Fruit fly (Drosophila melanogaster): ENCODE measurements around the gene CG46244.

DNA sequence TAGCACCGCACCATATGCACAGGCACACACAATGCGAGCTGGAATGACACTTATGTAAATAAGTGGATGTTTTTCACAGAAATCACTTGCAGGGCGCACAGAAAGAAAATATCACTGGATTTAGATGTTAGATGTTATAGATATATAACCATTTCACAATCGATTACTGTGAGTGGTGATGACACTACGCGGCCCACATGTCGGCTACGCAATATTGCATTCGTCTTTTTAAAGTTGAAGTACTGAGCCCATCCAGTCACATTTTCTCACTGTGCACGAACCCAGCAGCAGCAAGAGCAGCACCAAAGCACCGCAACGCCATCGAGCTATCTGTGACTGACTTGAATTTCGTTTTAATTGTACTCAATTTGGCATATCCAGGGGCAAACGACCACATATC, 116.1 kb downstream of the CG46244 start:
- TF ChIP-seq kay (GFP tag; ENCODE audit: borderline replicate concordance) (no peak), Hr96 (GFP tag; optimal IDR thresholded peaks at IDR 0.05) (no peak), ovo (GFP tag; optimal IDR thresholded peaks at IDR 0.05) (no peak), CG12768 (GFP tag; optimal IDR thresholded peaks at IDR 0.05) (no peak), cic (GFP tag; optimal IDR thresholded peaks at IDR 0.05) (no peak), cnc (optimal IDR thresholded peaks at IDR 0.05) (no peak), tj (GFP tag; optimal IDR thresholded peaks at IDR 0.05) (no peak), CG5204 (GFP tag; optimal IDR thresholded peaks at IDR 0.05) (no peak), Crg-1 (GFP tag; optimal IDR thresholded peaks at IDR 0.05) (no peak), pad (GFP tag; optimal IDR thresholded peaks at IDR 0.05) (no peak), CG33017 (tag; optimal IDR thresholded peaks at IDR 0.05) (no peak), Mnt (GFP tag; optimal IDR thresholded peaks at IDR 0.05) (no peak), Clk (GFP tag; optimal IDR thresholded peaks at IDR 0.05) (no peak), CG7045 (GFP tag; optimal IDR thresholded peaks at IDR 0.05) (no peak)

Data from whole organism, adult.